Worm (Caenorhabditis elegans): ENCODE results near the gene cyd-1.

cyd-1 gene

ce11 chrII:12953297-12953696 is 27.1 kb upstream of the cyd-1 start (continued):
- TF ChIP-seq nhr-11 (tag; optimal IDR thresholded peaks at IDR 0.05) (peak; percentile 39), mes-2 (tag; optimal IDR thresholded peaks at IDR 0.05; ENCODE audit: poor library complexity, severe bottlenecking) (peak; percentile 37), ceh-20 (GFP tag; IDR thresholded peaks at IDR 0.05) (no peak), skn-1 (tag; optimal IDR thresholded peaks at IDR 0.05) (no peak), ceh-32 (tag; optimal IDR thresholded peaks at IDR 0.05; ENCODE audit: poor library complexity) (no peak), Y48G9A.11 (GFP tag; IDR thresholded peaks at IDR 0.05) (no peak), ztf-7 (tag; optimal IDR thresholded peaks at IDR 0.05) (no peak), mep-1 (tag; optimal IDR thresholded peaks at IDR 0.05) (peak; percentile 10), spr-3 (GFP tag; optimal IDR thresholded peaks at IDR 0.05) (no peak), ceh-28 (tag; optimal IDR thresholded peaks at IDR 0.05) (no peak), zag-1 (tag; optimal IDR thresholded peaks at IDR 0.05) (no peak), hmg-1.1 (GFP tag; IDR thresholded peaks at IDR 0.05) (peak; percentile 49; the same call in 1 of the 2 replicates), Y5F2A.4 (GFP tag; optimal IDR thresholded peaks at IDR 0.05) (no peak), madf-9 (GFP tag; conservative IDR thresholded peaks at IDR 0.05) (no peak), hlh-30 (tag; optimal IDR thresholded peaks at IDR 0.05; ENCODE audit: insufficient read depth) (peak; percentile 31), F37D6.2 (tag; optimal IDR thresholded peaks at IDR 0.05) (no peak), F44E2.7 (GFP tag; IDR thresholded peaks at IDR 0.05) (no peak), set-16 (GFP tag; IDR thresholded peaks at IDR 0.05) (no peak), aly-2 (tag; optimal IDR thresholded peaks at IDR 0.05) (no peak), jun-1 (tag; optimal IDR thresholded peaks at IDR 0.05) (no peak), aha-1 (tag) (no peak), unc-130 (GFP tag; optimal IDR thresholded peaks at IDR 0.05) (no peak), fkh-10 (GFP tag; optimal IDR thresholded peaks at IDR 0.05) (no peak), nhr-25 (tag; optimal IDR thresholded peaks at IDR 0.05; ENCODE audit: borderline replicate concordance, insufficient read depth) (no peak), mxl-3 (GFP tag; optimal IDR thresholded peaks at IDR 0.05) (no peak), nhr-10 (tag; optimal IDR thresholded peaks at IDR 0.05) (no peak), mdl-1 (tag; optimal IDR thresholded peaks at IDR 0.05) (peak in 1 of 2 experiments; percentile 29), snpc-1.2 (GFP tag; IDR thresholded peaks at IDR 0.05) (no peak), egl-43 (GFP tag; IDR thresholded peaks at IDR 0.05) (no peak), ces-1 (GFP tag; optimal IDR thresholded peaks at IDR 0.05) (no peak), zip-2 (tag; optimal IDR thresholded peaks at IDR 0.05) (no peak), lin-13 (GFP tag; optimal IDR thresholded peaks at IDR 0.05) (no peak), lin-1 (GFP tag; IDR thresholded peaks at IDR 0.05) (no peak), hlh-11 (tag; optimal IDR thresholded peaks at IDR 0.05) (peak; percentile 49), lir-3 (tag; optimal IDR thresholded peaks at IDR 0.05) (no peak), pha-4 (GFP tag; IDR thresholded peaks at IDR 0.05) (no peak), pha-4 (tag; optimal IDR thresholded peaks at IDR 0.05) (no peak), lin-15B (tag; optimal IDR thresholded peaks at IDR 0.05) (no peak), ama-1 (optimal IDR thresholded peaks at IDR 0.05) (no peak), attf-4 (tag; optimal IDR thresholded peaks at IDR 0.05) (no peak), nhr-6 (tag; optimal IDR thresholded peaks at IDR 0.05) (no peak), dpl-1 (GFP tag; optimal IDR thresholded peaks at IDR 0.05) (no peak), T26A8.4 (GFP tag; IDR thresholded peaks at IDR 0.05) (no peak), cey-2 (tag; optimal IDR thresholded peaks at IDR 0.05; ENCODE audit: borderline replicate concordance, insufficient read depth) (no peak), ceh-82 (tag; optimal IDR thresholded peaks at IDR 0.05) (no peak), ZK337.2 (GFP tag; IDR thresholded peaks at IDR 0.05) (no peak), hif-1 (tag; optimal IDR thresholded peaks at IDR 0.05) (no peak), daf-16 (GFP tag; optimal IDR thresholded peaks at IDR 0.05) (peak in 1 of 2 experiments; percentile 61), daf-16 (tag; optimal IDR thresholded peaks at IDR 0.05) (peak; percentile 92), dmd-9 (GFP tag; IDR thresholded peaks at IDR 0.05) (no peak), Y105C5A.15 (GFP tag; IDR thresholded peaks at IDR 0.05) (no peak), arid-1 (GFP tag; conservative IDR thresholded peaks at IDR 0.05) (no peak), lim-7 (GFP tag; IDR thresholded peaks at IDR 0.05) (no peak)
